Worm (Caenorhabditis elegans) whole organism, L4 larva: ENCODE results near the gene saeg-1.
A peak's percentile ranks its signal among the peaks of the same experiment; 100 is the strongest.

ENCODE experiments used
- D1046.2 ChIP-seq: fragments of 200-800 bp; sonication (Bioruptor generic); IDR thresholded peaks from 2 replicates; pipeline ENCODE4 v1.3.6; 2022; ENCODE audit warnings: missing genetic modification characterization, missing compliant biosample characterization
- F10B5.3 ChIP-seq: sonication (generic microtip); optimal IDR thresholded peaks from 2 replicates; lab custom pipeline; 2016; ENCODE audit warnings: mild to moderate bottlenecking, missing genetic modification characterization, missing compliant biosample characterization
- R02D3.7 ChIP-seq: fragments of 150-350 bp; sonication (generic microtip); optimal IDR thresholded peaks from 3 replicates; lab custom pipeline; 2014; ENCODE audit warnings: missing biosample characterization, missing genetic modification characterization
- T26A8.4 ChIP-seq: fragments of 200-800 bp; sonication (Bioruptor generic); IDR thresholded peaks from 2 replicates; pipeline ENCODE4 v1.3.6; 2022; ENCODE audit warnings: missing genetic modification characterization, missing compliant biosample characterization
- Y105C5A.15 ChIP-seq: fragments of 200-800 bp; sonication (Bioruptor generic); IDR thresholded peaks from 2 replicates; pipeline ENCODE4 v1.3.6; 2022; ENCODE audit warnings: missing genetic modification characterization, missing compliant biosample characterization
- Y5F2A.4 ChIP-seq: fragments of 200-800 bp; sonication (Bioruptor generic); optimal IDR thresholded peaks from 2 replicates; lab custom pipeline; 2018; ENCODE audit warnings: mild to moderate bottlenecking, missing genetic modification characterization, missing compliant biosample characterization
- Y75B8A.6 ChIP-seq: fragments of 200-800 bp; sonication (Bioruptor generic); IDR thresholded peaks from 2 replicates; pipeline ENCODE4 v1.3.6; 2022; ENCODE audit warnings: missing genetic modification reagents, missing genetic modification characterization, missing compliant biosample characterization
- ceh-28 ChIP-seq: fragments of 150-350 bp; optimal IDR thresholded peaks from 2 replicates; lab custom pipeline; 2014; ENCODE audit warnings: missing biosample characterization, missing genetic modification reagents, missing genetic modification characterization
- ces-1 ChIP-seq: fragments of 150-350 bp; sonication (generic microtip); optimal IDR thresholded peaks from 4 replicates; lab custom pipeline; 2014; ENCODE audit warnings: missing biosample characterization, missing genetic modification reagents, missing genetic modification characterization
- cey-2 ChIP-seq: sonication (generic microtip); optimal IDR thresholded peaks from 3 replicates; lab custom pipeline; 2017; ENCODE audit warnings: missing genetic modification characterization, mild to moderate bottlenecking, missing compliant biosample characterization, antibody characterized with exemption, borderline replicate concordance; ENCODE audit not compliant: insufficient read depth
- daf-12 ChIP-seq: fragments of 150-350 bp; optimal IDR thresholded peaks from 2 replicates; lab custom pipeline; 2014; ENCODE audit warnings: missing biosample characterization, missing genetic modification reagents, missing genetic modification characterization
- daf-16 ChIP-seq, 3 experiments: sonication (generic microtip); optimal IDR thresholded peaks; 2 replicates each; lab custom pipeline; 2016 to 2017; ENCODE audit warnings: missing genetic modification characterization in 3 of 3, missing genetic modification reagents in 3 of 3, mild to moderate bottlenecking in 2 of 3, missing compliant biosample characterization in 2 of 3, missing biosample characterization in 1 of 3, moderate library complexity in 1 of 3
- dmd-9 ChIP-seq: fragments of 200-800 bp; sonication (Bioruptor generic); IDR thresholded peaks from 2 replicates; pipeline ENCODE4 v1.3.6; 2022; ENCODE audit warnings: missing genetic modification reagents, missing genetic modification characterization, missing compliant biosample characterization
- dpl-1 ChIP-seq: fragments of 150-350 bp; optimal IDR thresholded peaks from 2 replicates; lab custom pipeline; 2014; ENCODE audit warnings: missing biosample characterization, missing genetic modification reagents, missing genetic modification characterization
- duxl-1 ChIP-seq: sonication (generic microtip); optimal IDR thresholded peaks from 2 replicates; lab custom pipeline; 2016; ENCODE audit warnings: mild to moderate bottlenecking, missing genetic modification characterization, moderate library complexity, missing compliant biosample characterization; ENCODE audit not compliant: poor library complexity
- fkh-10 ChIP-seq: fragments of 150-350 bp; optimal IDR thresholded peaks from 2 replicates; lab custom pipeline; 2014; ENCODE audit warnings: missing biosample characterization, missing genetic modification reagents, missing genetic modification characterization
- fos-1 ChIP-seq: fragments of 150-350 bp; optimal IDR thresholded peaks from 2 replicates; lab custom pipeline; 2014; ENCODE audit warnings: missing biosample characterization, missing genetic modification characterization
- hlh-11 ChIP-seq: fragments of 200-800 bp; sonication (Bioruptor generic); optimal IDR thresholded peaks from 2 replicates; lab custom pipeline; 2018; ENCODE audit warnings: mild to moderate bottlenecking, missing genetic modification characterization, missing compliant biosample characterization
- hlh-30 ChIP-seq: sonication (generic microtip); optimal IDR thresholded peaks from 2 replicates; lab custom pipeline; 2017; ENCODE audit warnings: antibody characterized with exemption, mild to moderate bottlenecking, missing genetic modification characterization, missing compliant biosample characterization; ENCODE audit not compliant: insufficient read depth
- hmg-1.1 ChIP-seq: fragments of 200-800 bp; sonication (Bioruptor generic); IDR thresholded peaks from 2 replicates; pipeline ENCODE4 v1.3.6; 2022; ENCODE audit warnings: missing genetic modification reagents, missing genetic modification characterization, missing compliant biosample characterization
- jun-1 ChIP-seq: fragments of 150-350 bp; optimal IDR thresholded peaks from 2 replicates; lab custom pipeline; 2014; ENCODE audit warnings: missing biosample characterization, missing genetic modification reagents, missing genetic modification characterization
- lin-1 ChIP-seq: fragments of 200-800 bp; sonication (Bioruptor generic); IDR thresholded peaks from 2 replicates; pipeline ENCODE4 v1.3.6; 2022; ENCODE audit warnings: missing genetic modification reagents, missing genetic modification characterization, missing compliant biosample characterization
- lir-3 ChIP-seq: sonication (generic microtip); optimal IDR thresholded peaks from 2 replicates; lab custom pipeline; 2016; ENCODE audit warnings: mild to moderate bottlenecking, missing genetic modification characterization, missing compliant biosample characterization
- lsy-2 ChIP-seq, 2 experiments: fragments of 150-350 bp in 1 of 2; sonication (generic microtip) in 1 of 2; optimal IDR thresholded peaks; 2 replicates each; lab custom pipeline; 2014 to 2017; ENCODE audit warnings: missing biosample characterization in 2 of 2, missing genetic modification characterization in 2 of 2
- madf-5 ChIP-seq, 2 experiments: fragments of 200-800 bp; sonication (Bioruptor generic); IDR thresholded peaks; 2 replicates each; pipeline ENCODE4 v1.3.6; 2022; ENCODE audit warnings: missing compliant biosample characterization in 2 of 2, missing genetic modification characterization in 2 of 2
- mdl-1 ChIP-seq, 2 experiments: fragments of 150-350 bp in 1 of 2; sonication (generic microtip) in 1 of 2; optimal IDR thresholded peaks; 2 replicates each; lab custom pipeline; 2014 to 2017; ENCODE audit warnings: missing biosample characterization in 2 of 2, missing genetic modification characterization in 2 of 2
- mdt-29 ChIP-seq: fragments of 200-800 bp; sonication (Bioruptor generic); IDR thresholded peaks from 2 replicates; pipeline ENCODE4 v1.3.6; 2022; ENCODE audit warnings: missing genetic modification reagents, missing genetic modification characterization, missing compliant biosample characterization
- mes-2 ChIP-seq: sonication (generic microtip); optimal IDR thresholded peaks from 2 replicates; lab custom pipeline; 2016; ENCODE audit warnings: missing genotype, mild to moderate bottlenecking, missing genetic modification characterization, missing compliant biosample characterization; ENCODE audit not compliant: poor library complexity, severe bottlenecking
- mxl-3 ChIP-seq: fragments of 200-800 bp; sonication (Bioruptor generic); optimal IDR thresholded peaks from 2 replicates; lab custom pipeline; 2018; ENCODE audit warnings: mild to moderate bottlenecking, missing genetic modification characterization, missing compliant biosample characterization
- nhr-10 ChIP-seq: fragments of 150-350 bp; optimal IDR thresholded peaks from 2 replicates; lab custom pipeline; 2014; ENCODE audit warnings: missing biosample characterization, missing genetic modification characterization
- nhr-111 ChIP-seq: fragments of 200-800 bp; sonication (Bioruptor generic); optimal IDR thresholded peaks from 2 replicates; lab custom pipeline; 2018; ENCODE audit warnings: mild to moderate bottlenecking, missing genetic modification characterization, missing compliant biosample characterization
- nhr-25 ChIP-seq: sonication (generic microtip); optimal IDR thresholded peaks from 2 replicates; lab custom pipeline; 2017; ENCODE audit warnings: missing genetic modification characterization, mild to moderate bottlenecking, missing compliant biosample characterization, antibody characterized with exemption, moderate library complexity, borderline replicate concordance; ENCODE audit not compliant: insufficient read depth
- nhr-28 ChIP-seq: fragments of 150-350 bp; optimal IDR thresholded peaks from 2 replicates; lab custom pipeline; 2014; ENCODE audit warnings: missing biosample characterization, missing genetic modification characterization
- nhr-42 ChIP-seq: fragments of 200-800 bp; sonication (Bioruptor generic); IDR thresholded peaks from 2 replicates; pipeline ENCODE4 v1.3.6; 2022; ENCODE audit warnings: missing genetic modification characterization, missing compliant biosample characterization
- nhr-6 ChIP-seq: fragments of 150-350 bp; optimal IDR thresholded peaks from 2 replicates; lab custom pipeline; 2014; ENCODE audit warnings: missing biosample characterization, missing genetic modification characterization
- nhr-77 ChIP-seq: fragments of 150-350 bp; optimal IDR thresholded peaks from 2 replicates; lab custom pipeline; 2014; ENCODE audit warnings: missing biosample characterization, missing genetic modification characterization
- rbr-2 ChIP-seq: sonication (generic microtip); optimal IDR thresholded peaks from 2 replicates; lab custom pipeline; 2016; ENCODE audit warnings: missing genotype, missing genetic modification characterization, missing compliant biosample characterization
- sdz-12 ChIP-seq: fragments of 200-800 bp; sonication (Bioruptor generic); optimal IDR thresholded peaks from 2 replicates; lab custom pipeline; 2018; ENCODE audit warnings: mild to moderate bottlenecking, missing genetic modification characterization, missing compliant biosample characterization
- set-16 ChIP-seq: fragments of 200-800 bp; sonication (Bioruptor generic); IDR thresholded peaks from 2 replicates; pipeline ENCODE4 v1.3.6; 2022; ENCODE audit warnings: missing genetic modification reagents, missing genetic modification characterization, missing compliant biosample characterization
- skn-1 ChIP-seq: fragments of 150-350 bp; optimal IDR thresholded peaks from 2 replicates; lab custom pipeline; 2014; ENCODE audit warnings: missing biosample characterization, missing genetic modification characterization
- snpc-4 ChIP-seq: fragments of 150-350 bp; optimal IDR thresholded peaks from 2 replicates; lab custom pipeline; 2014; ENCODE audit warnings: missing biosample characterization, missing genetic modification characterization
- spr-1 ChIP-seq: sonication (generic microtip); optimal IDR thresholded peaks from 2 replicates; lab custom pipeline; 2016; ENCODE audit warnings: mild to moderate bottlenecking, missing genetic modification characterization, missing compliant biosample characterization
- spr-3 ChIP-seq: fragments of 200-800 bp; sonication (Bioruptor generic); optimal IDR thresholded peaks from 2 replicates; lab custom pipeline; 2018; ENCODE audit warnings: mild to moderate bottlenecking, missing genetic modification characterization, missing compliant biosample characterization
- tag-97 ChIP-seq: fragments of 200-800 bp; sonication (Bioruptor generic); IDR thresholded peaks from 2 replicates; pipeline ENCODE4 v1.3.6; 2022; ENCODE audit warnings: missing genetic modification characterization, missing compliant biosample characterization
- tra-1 ChIP-seq: fragments of 200-800 bp; sonication (Bioruptor generic); IDR thresholded peaks from 2 replicates; pipeline ENCODE4 v1.3.6; 2022; ENCODE audit warnings: missing genetic modification reagents, missing genetic modification characterization, missing compliant biosample characterization
- unc-62 ChIP-seq, 3 experiments: fragments of 150-350 bp in 1 of 3; sonication (generic microtip); optimal IDR thresholded peaks in 2 of 3; peaks in 1 of 3; 1 replicate in 1 of 3; 2 replicates in 2 of 3; lab custom pipeline; 2014 to 2017; ENCODE audit warnings: missing biosample characterization in 3 of 3, missing genetic modification characterization in 3 of 3, missing genetic modification reagents in 3 of 3, missing genotype in 1 of 3
- zfp-2 ChIP-seq: sonication (generic microtip); optimal IDR thresholded peaks from 2 replicates; lab custom pipeline; 2016; ENCODE audit warnings: mild to moderate bottlenecking, missing genetic modification characterization, missing compliant biosample characterization
- zip-2 ChIP-seq: fragments of 150-350 bp; optimal IDR thresholded peaks from 2 replicates; lab custom pipeline; 2014; ENCODE audit warnings: missing biosample characterization, missing genetic modification characterization
- ztf-11 ChIP-seq: fragments of 150-350 bp; optimal IDR thresholded peaks from 2 replicates; lab custom pipeline; 2014; ENCODE audit warnings: missing biosample characterization, missing genetic modification characterization
- ztf-7 ChIP-seq: fragments of 150-350 bp; optimal IDR thresholded peaks from 2 replicates; lab custom pipeline; 2014; ENCODE audit warnings: missing biosample characterization, missing genetic modification characterization

Gene saeg-1

DNA sequence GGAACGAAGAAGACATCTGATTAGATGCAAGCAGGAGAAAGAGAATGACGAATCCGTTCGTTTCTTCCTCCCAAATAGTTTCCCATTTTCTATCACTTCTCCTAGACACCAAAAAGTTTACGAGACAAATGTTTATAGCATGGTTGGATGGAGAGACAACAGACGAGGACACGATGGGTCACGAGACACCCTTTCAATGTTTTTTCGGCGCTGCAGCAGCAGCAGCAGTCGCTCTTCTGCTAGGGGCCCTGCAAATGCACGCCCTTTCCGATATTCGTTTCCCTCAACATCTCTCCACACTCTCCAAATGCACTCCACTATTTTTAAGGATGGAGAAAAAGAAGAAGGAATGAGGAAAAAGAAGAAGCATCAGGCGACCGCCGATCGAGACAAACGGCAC is 7.2 kb downstream of the saeg-1 start (continued):
- TF ChIP-seq ztf-11: no peak
- peak in 1 of 2 experiments; percentile 99 for TF ChIP-seq unc-62 (GFP tag; optimal IDR thresholded peaks at IDR 0.05 in 1 of 2; lab: Kevin White, UChicago)
- no peak for TF ChIP-seq unc-62 (tag; optimal IDR thresholded peaks at IDR 0.05; lab: Kevin White, UChicago)
- no peak for TF ChIP-seq spr-1 (tag; lab: Kevin White, UChicago)
- TF ChIP-seq tra-1 (GFP tag; lab: Robert Waterston, UW): peak; percentile 81
- peak; percentile 84 for TF ChIP-seq hlh-30 (tag; lab: Kevin White, UChicago)
- peak; percentile 49 for TF ChIP-seq duxl-1 (tag; lab: Kevin White, UChicago)
- no peak for TF ChIP-seq skn-1 (tag; lab: Kevin White, UChicago)
- TF ChIP-seq ces-1: no peak
- no peak for TF ChIP-seq ztf-7 (tag; lab: Kevin White, UChicago)
- TF ChIP-seq dpl-1: peak; percentile 10
- no peak for TF ChIP-seq nhr-25 (tag; lab: Kevin White, UChicago)
- TF ChIP-seq jun-1 (tag; lab: Kevin White, UChicago): no peak
- no peak for TF ChIP-seq mdt-29 (GFP tag; lab: Robert Waterston, UW)
- TF ChIP-seq nhr-6 (tag; lab: Kevin White, UChicago): peak; percentile 62
- no peak for TF ChIP-seq zfp-2
- no peak for TF ChIP-seq tag-97 (GFP tag; lab: Robert Waterston, UW)
- TF ChIP-seq D1046.2 (GFP tag; lab: Robert Waterston, UW): no peak
- TF ChIP-seq T26A8.4 (GFP tag; lab: Robert Waterston, UW): no peak
- TF ChIP-seq nhr-10: no peak
- TF ChIP-seq mdl-1 (tag; optimal IDR thresholded peaks at IDR 0.05; lab: Kevin White, UChicago): peak; percentile 53 to 82
- 0 out of 2 replicates have a peak, but pooled peaks have one; percentile 13 for TF ChIP-seq dmd-9 (GFP tag; lab: Robert Waterston, UW)
- peak; percentile 51 for TF ChIP-seq mes-2 (tag; lab: Kevin White, UChicago)
- TF ChIP-seq mxl-3 (GFP tag; lab: Kevin White, UChicago): peak; percentile 47
- TF ChIP-seq snpc-4 (tag; lab: Kevin White, UChicago): no peak
- TF ChIP-seq Y75B8A.6 (GFP tag; lab: Robert Waterston, UW): no peak
- TF ChIP-seq nhr-111 (GFP tag; lab: Kevin White, UChicago): no peak
- no peak for TF ChIP-seq R02D3.7 (tag; lab: Kevin White, UChicago)
- TF ChIP-seq F10B5.3 (tag; lab: Kevin White, UChicago): no peak
- TF ChIP-seq spr-3 (GFP tag; lab: Kevin White, UChicago): no peak
- TF ChIP-seq nhr-42 (GFP tag; lab: Robert Waterston, UW): no peak
- TF ChIP-seq daf-16 (GFP tag; optimal IDR thresholded peaks at IDR 0.05; lab: Kevin White, UChicago): peak in 1 of 2 experiments; percentile 92
- peak; percentile 16 for TF ChIP-seq daf-16 (tag; optimal IDR thresholded peaks at IDR 0.05; lab: Kevin White, UChicago)
- no peak for TF ChIP-seq madf-5 (GFP tag; IDR thresholded peaks at IDR 0.05; lab: Robert Waterston, UW)
- TF ChIP-seq zip-2: no peak
- TF ChIP-seq hmg-1.1 (GFP tag; lab: Robert Waterston, UW): peak; percentile 70; the same call in 1 of the 2 replicates
- TF ChIP-seq ceh-28: no peak
- TF ChIP-seq sdz-12: peak; percentile 36
- TF ChIP-seq fkh-10 (GFP tag; lab: Kevin White, UChicago): peak; percentile 45
- peak; percentile 70 for TF ChIP-seq rbr-2 (tag; lab: Kevin White, UChicago)
- TF ChIP-seq Y105C5A.15 (GFP tag; lab: Robert Waterston, UW): no peak
- no peak for TF ChIP-seq lin-1
- TF ChIP-seq Y5F2A.4 (GFP tag; lab: Kevin White, UChicago): no peak
- peak; percentile 59 to 67 for TF ChIP-seq lsy-2 (tag; optimal IDR thresholded peaks at IDR 0.05; lab: Kevin White, UChicago)
- peak; percentile 74 for TF ChIP-seq set-16
- TF ChIP-seq daf-12 (tag; lab: Kevin White, UChicago): no peak
- TF ChIP-seq fos-1 (tag; lab: Kevin White, UChicago): peak; percentile 30
- TF ChIP-seq hlh-11 (tag; lab: Kevin White, UChicago): peak; percentile 92
- no peak for TF ChIP-seq nhr-77 (tag; lab: Kevin White, UChicago)
- peak; percentile 7 for TF ChIP-seq cey-2 (tag; lab: Kevin White, UChicago)
- no peak for TF ChIP-seq lir-3 (tag; lab: Kevin White, UChicago)
- TF ChIP-seq nhr-28: no peak
